Worm (Caenorhabditis elegans): ENCODE data around the gene clec-138.

clec-138 gene

DNA sequence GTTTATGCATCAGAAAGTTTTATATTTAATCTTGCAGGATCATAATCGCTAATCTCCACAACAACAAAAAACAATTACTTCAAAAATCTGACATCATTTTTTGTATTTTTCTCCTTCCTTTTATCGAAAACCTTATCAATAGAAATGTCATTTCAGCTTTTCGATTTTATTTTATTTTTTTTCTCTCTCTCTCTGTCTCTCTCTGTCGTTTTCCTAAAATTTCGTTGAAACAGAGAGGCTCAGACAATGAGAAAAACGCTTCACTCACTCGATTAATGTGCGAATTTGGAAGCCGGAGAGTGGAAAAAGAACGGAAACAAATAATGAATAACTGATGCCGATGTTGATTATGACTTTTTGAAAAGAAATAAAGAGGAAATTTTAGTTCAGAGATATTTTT lies 15.5 kb downstream of the clec-138 start:
- TF ChIP-seq egl-5 (tag; optimal IDR thresholded peaks at IDR 0.05) (no peak), nhr-77 (tag; optimal IDR thresholded peaks at IDR 0.05) (no peak), fos-1 (tag; optimal IDR thresholded peaks at IDR 0.05) (no peak), nhr-28 (tag; optimal IDR thresholded peaks at IDR 0.05) (no peak), eor-1 (tag; optimal IDR thresholded peaks at IDR 0.05) (no peak), nfya-1 (tag; optimal IDR thresholded peaks at IDR 0.05; ENCODE audit: insufficient read depth) (no peak), pqm-1 (tag; optimal IDR thresholded peaks at IDR 0.05) (peak; percentile 97), zag-1 (tag; optimal IDR thresholded peaks at IDR 0.05) (no peak), jun-1 (tag; optimal IDR thresholded peaks at IDR 0.05) (peak; percentile 50), nhr-43 (tag; optimal IDR thresholded peaks at IDR 0.05; ENCODE audit: poor library complexity, severe bottlenecking) (no peak), snpc-4 (tag; optimal IDR thresholded peaks at IDR 0.05) (no peak), elt-2 (tag; optimal IDR thresholded peaks at IDR 0.05) (peak; percentile 93), daf-12 (tag; optimal IDR thresholded peaks at IDR 0.05) (no peak), ztf-4 (tag; optimal IDR thresholded peaks at IDR 0.05) (no peak), nhr-12 (tag; optimal IDR thresholded peaks at IDR 0.05) (no peak), skn-1 (tag; optimal IDR thresholded peaks at IDR 0.05) (no peak), unc-62 (GFP tag; optimal IDR thresholded peaks at IDR 0.05) (no peak), mdl-1 (tag; optimal IDR thresholded peaks at IDR 0.05) (no peak), ama-1 (optimal IDR thresholded peaks at IDR 0.05) (no peak), unc-39 (tag; optimal IDR thresholded peaks at IDR 0.05) (no peak), ceh-28 (tag; optimal IDR thresholded peaks at IDR 0.05) (peak; percentile 31), pha-4 (tag; optimal IDR thresholded peaks at IDR 0.05) (peak; percentile 54), fkh-2 (tag; optimal IDR thresholded peaks at IDR 0.05) (no peak)

DNA sequence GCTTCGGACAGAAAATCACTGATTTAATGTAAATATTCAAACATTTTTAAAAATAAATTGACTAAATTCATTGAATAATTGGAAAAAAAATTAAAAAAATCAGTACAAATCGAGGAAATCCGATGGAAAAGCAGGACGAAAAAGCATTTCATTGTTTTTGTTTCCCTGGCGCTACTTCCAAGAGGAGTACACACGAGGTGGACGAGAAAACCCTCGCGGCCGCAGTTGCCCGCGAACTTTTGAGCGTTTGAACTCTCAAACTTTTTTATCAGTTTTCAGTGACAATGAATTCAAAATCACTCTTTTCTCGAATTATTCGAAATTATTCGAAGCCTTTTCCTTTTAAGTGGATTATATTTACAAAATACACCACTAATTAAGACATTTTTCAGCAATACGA lies 16.6 kb downstream of the clec-138 start, which contains the start of gene F35D11.4:
Gene F35D11.4 (plus strand): TSS at position 393 of the 400 bp plus-strand sequence.
- TF ChIP-seq R02D3.7 (tag; optimal IDR thresholded peaks at IDR 0.05) (peak; percentile 41), aly-2 (tag; optimal IDR thresholded peaks at IDR 0.05) (no peak), eor-1 (tag; optimal IDR thresholded peaks at IDR 0.05) (no peak), zag-1 (tag; optimal IDR thresholded peaks at IDR 0.05) (no peak), pqm-1 (tag; optimal IDR thresholded peaks at IDR 0.05) (peak; percentile 62), daf-12 (tag; optimal IDR thresholded peaks at IDR 0.05) (no peak), fkh-2 (tag; optimal IDR thresholded peaks at IDR 0.05) (no peak), nhr-25 (tag; optimal IDR thresholded peaks at IDR 0.05) (peak; percentile 60), pha-4 (tag; optimal IDR thresholded peaks at IDR 0.05) (peak; percentile 72), nhr-23 (tag; optimal IDR thresholded peaks at IDR 0.05) (peak; percentile 74), fkh-10 (GFP tag; optimal IDR thresholded peaks at IDR 0.05) (no peak), skn-1 (tag; optimal IDR thresholded peaks at IDR 0.05) (peak; percentile 43), elt-1 (tag; optimal IDR thresholded peaks at IDR 0.05) (no peak), nhr-12 (tag; optimal IDR thresholded peaks at IDR 0.05) (no peak), nhr-76 (tag; optimal IDR thresholded peaks at IDR 0.05) (no peak), egl-5 (tag; optimal IDR thresholded peaks at IDR 0.05) (peak; percentile 56), ceh-28 (tag; optimal IDR thresholded peaks at IDR 0.05) (peak; percentile 13), lsy-12 (tag; optimal IDR thresholded peaks at IDR 0.05) (peak; percentile 88), nhr-43 (tag; optimal IDR thresholded peaks at IDR 0.05; ENCODE audit: poor library complexity, severe bottlenecking) (peak; percentile 92), hmg-11 (tag; optimal IDR thresholded peaks at IDR 0.05) (peak; percentile 36), ZK546.5 (tag; optimal IDR thresholded peaks at IDR 0.05) (no peak), ceh-82 (tag; optimal IDR thresholded peaks at IDR 0.05) (no peak), ama-1 (optimal IDR thresholded peaks at IDR 0.05) (no peak), snpc-4 (tag; optimal IDR thresholded peaks at IDR 0.05) (peak; percentile 81), unc-62 (GFP tag; optimal IDR thresholded peaks at IDR 0.05) (no peak), fos-1 (tag; optimal IDR thresholded peaks at IDR 0.05) (no peak), nhr-11 (tag; optimal IDR thresholded peaks at IDR 0.05) (no peak), elt-3 (tag; optimal IDR thresholded peaks at IDR 0.05) (no peak), unc-39 (tag; optimal IDR thresholded peaks at IDR 0.05) (no peak), ztf-11 (tag; optimal IDR thresholded peaks at IDR 0.05) (no peak), nfya-1 (tag; optimal IDR thresholded peaks at IDR 0.05; ENCODE audit: insufficient read depth) (peak; percentile 73), nhr-237 (tag; optimal IDR thresholded peaks at IDR 0.05) (no peak), egl-27 (tag; optimal IDR thresholded peaks at IDR 0.05) (no peak), ceh-9 (tag; optimal IDR thresholded peaks at IDR 0.05) (no peak), mml-1 (tag; optimal IDR thresholded peaks at IDR 0.05) (no peak), mdl-1 (tag; optimal IDR thresholded peaks at IDR 0.05) (no peak), ceh-16 (tag; optimal IDR thresholded peaks at IDR 0.05) (no peak), lin-15B (tag; optimal IDR thresholded peaks at IDR 0.05) (peak; percentile 89), sea-2 (GFP tag; optimal IDR thresholded peaks at IDR 0.05) (no peak), ztf-4 (tag; optimal IDR thresholded peaks at IDR 0.05) (no peak), tbx-2 (tag; optimal IDR thresholded peaks at IDR 0.05) (no peak), nhr-77 (tag; optimal IDR thresholded peaks at IDR 0.05) (no peak), lin-39 (tag; optimal IDR thresholded peaks at IDR 0.05) (peak; percentile 18), elt-2 (tag; optimal IDR thresholded peaks at IDR 0.05) (peak; percentile 60), jun-1 (tag; optimal IDR thresholded peaks at IDR 0.05) (peak; percentile 27), nhr-28 (tag; optimal IDR thresholded peaks at IDR 0.05) (no peak), nhr-67 (tag; optimal IDR thresholded peaks at IDR 0.05) (no peak)
